Fruit fly (Drosophila melanogaster): ENCODE measurements around the gene CG42759.

CG42759 gene

DNA sequence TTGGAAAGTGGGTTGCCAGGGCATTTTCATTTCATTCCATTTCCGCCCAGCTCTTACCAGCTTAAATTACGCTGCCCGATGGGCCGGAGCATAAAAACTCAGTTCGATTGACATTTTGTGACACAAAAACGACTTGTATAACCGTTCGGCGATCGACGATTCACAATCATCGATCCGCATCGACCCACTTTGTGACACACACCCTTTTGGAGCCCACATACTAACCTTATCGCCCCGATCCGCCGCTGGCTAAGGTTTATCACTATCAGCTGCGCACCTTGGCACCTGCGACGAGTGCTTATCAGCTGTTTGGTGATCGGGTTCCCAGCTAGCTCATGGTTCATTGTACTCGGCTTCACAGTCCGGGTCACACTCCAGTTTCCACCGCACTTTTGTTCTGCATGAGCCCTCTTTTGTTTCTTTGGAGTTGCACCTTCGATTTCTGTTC lies 43.4 kb upstream of the CG42759 start:
- TF ChIP-seq CG12768 (GFP tag; optimal IDR thresholded peaks at IDR 0.05) = peak; percentile 71
- peak; percentile 30 for TF ChIP-seq cic (GFP tag; optimal IDR thresholded peaks at IDR 0.05)
- TF ChIP-seq Mnt (GFP tag; optimal IDR thresholded peaks at IDR 0.05) = peak; percentile 19
- TF ChIP-seq kay (GFP tag; ENCODE audit: borderline replicate concordance) = peak; percentile 24
- TF ChIP-seq tj (GFP tag; optimal IDR thresholded peaks at IDR 0.05) = no peak
- TF ChIP-seq CG7045 (GFP tag; optimal IDR thresholded peaks at IDR 0.05) = no peak
- TF ChIP-seq CG14711 (tag; optimal IDR thresholded peaks at IDR 0.05) = no peak
- no peak for TF ChIP-seq toe (GFP tag; optimal IDR thresholded peaks at IDR 0.05)

DNA sequence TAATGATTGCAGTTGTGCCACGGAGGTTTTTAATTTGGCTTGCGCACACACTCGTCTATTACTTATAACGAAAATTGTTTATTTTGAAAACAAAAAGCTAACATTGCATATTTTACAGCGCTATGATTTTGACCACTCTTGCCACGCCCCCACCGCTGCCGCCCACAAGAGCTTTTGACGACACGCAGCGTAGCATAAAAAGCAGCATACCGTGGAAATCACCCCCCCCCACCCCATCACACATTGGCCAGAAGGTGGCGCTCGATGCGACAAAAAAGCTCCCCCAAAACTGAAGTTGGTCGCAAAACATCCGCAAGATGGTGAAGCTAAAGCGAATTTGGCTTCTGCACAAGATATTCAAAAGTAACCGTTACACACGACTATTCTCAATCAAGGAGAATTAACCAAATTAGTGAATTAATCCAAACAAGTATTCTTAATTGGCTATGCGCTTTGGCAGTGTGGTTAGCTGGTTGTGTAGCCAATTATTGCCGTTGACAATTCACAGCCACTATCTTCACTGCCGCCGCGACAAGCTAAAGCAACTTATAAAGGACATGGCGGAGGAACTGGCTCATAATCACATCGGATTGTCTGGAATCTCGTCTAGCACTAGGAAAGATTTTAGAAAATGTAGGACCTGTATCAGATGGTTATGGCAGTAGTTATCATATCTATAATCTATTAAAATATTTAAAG lies 42.2 kb upstream of the CG42759 start:
- TF ChIP-seq toe (GFP tag; optimal IDR thresholded peaks at IDR 0.05) = no peak
- no peak for TF ChIP-seq CG7101 (tag; optimal IDR thresholded peaks at IDR 0.05)
- no peak for TF ChIP-seq CG1620 (GFP tag; optimal IDR thresholded peaks at IDR 0.05)
- peak; percentile 47 for TF ChIP-seq pad (GFP tag; optimal IDR thresholded peaks at IDR 0.05)
- peak; percentile 11 for TF ChIP-seq tj (GFP tag; optimal IDR thresholded peaks at IDR 0.05)
- TF ChIP-seq Hr96 (GFP tag; optimal IDR thresholded peaks at IDR 0.05) = no peak
- no peak for TF ChIP-seq cic (GFP tag; optimal IDR thresholded peaks at IDR 0.05)
- no peak for TF ChIP-seq CG5204 (GFP tag; optimal IDR thresholded peaks at IDR 0.05)
- no peak for TF ChIP-seq CG11617 (GFP tag; optimal IDR thresholded peaks at IDR 0.05)
- peak; percentile 16 for TF ChIP-seq Clk (GFP tag; optimal IDR thresholded peaks at IDR 0.05)
- TF ChIP-seq bab1 (GFP tag; optimal IDR thresholded peaks at IDR 0.05) = peak; percentile 73
- TF ChIP-seq CG14711 (tag; optimal IDR thresholded peaks at IDR 0.05) = peak; percentile 0
- TF ChIP-seq kay (GFP tag; ENCODE audit: borderline replicate concordance) = peak; percentile 53

DNA sequence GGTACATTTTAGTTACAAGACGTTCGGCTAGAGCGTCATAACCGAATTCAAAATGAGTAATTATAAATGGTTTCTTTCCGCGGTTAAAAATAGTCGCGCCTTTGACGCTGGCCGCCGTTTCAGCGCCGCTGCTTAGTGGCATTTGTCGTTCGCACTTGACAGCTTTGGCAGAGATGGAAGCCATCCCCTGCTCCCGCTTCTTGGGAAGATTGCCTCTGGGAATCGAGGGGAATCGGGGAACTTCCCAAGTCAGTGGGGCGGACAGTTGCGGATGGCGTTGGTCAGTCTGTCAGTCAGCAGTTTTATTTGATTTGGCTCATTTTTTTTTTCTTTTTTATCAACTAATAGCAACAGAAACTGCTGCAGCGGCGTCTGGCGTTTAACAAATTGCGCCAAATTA lies 36.1 kb upstream of the CG42759 start:
- TF ChIP-seq CG14711 (tag; optimal IDR thresholded peaks at IDR 0.05) = no peak
- TF ChIP-seq pad (GFP tag; optimal IDR thresholded peaks at IDR 0.05) = no peak
- TF ChIP-seq CG5204 (GFP tag; optimal IDR thresholded peaks at IDR 0.05) = no peak
- TF ChIP-seq toe (GFP tag; optimal IDR thresholded peaks at IDR 0.05) = no peak
- TF ChIP-seq CG11617 (GFP tag; optimal IDR thresholded peaks at IDR 0.05) = no peak
- no peak for TF ChIP-seq CG7045 (GFP tag; optimal IDR thresholded peaks at IDR 0.05)
- no peak for TF ChIP-seq ovo (GFP tag; optimal IDR thresholded peaks at IDR 0.05)
- no peak for TF ChIP-seq cic (GFP tag; optimal IDR thresholded peaks at IDR 0.05)
- no peak for TF ChIP-seq Hr96 (GFP tag; optimal IDR thresholded peaks at IDR 0.05)
- no peak for TF ChIP-seq Clk (GFP tag; optimal IDR thresholded peaks at IDR 0.05)
- no peak for TF ChIP-seq Crg-1 (GFP tag; optimal IDR thresholded peaks at IDR 0.05)
- TF ChIP-seq tj (GFP tag; optimal IDR thresholded peaks at IDR 0.05) = no peak
- TF ChIP-seq CG12768 (GFP tag; optimal IDR thresholded peaks at IDR 0.05) = no peak
- TF ChIP-seq CG7101 (tag; optimal IDR thresholded peaks at IDR 0.05) = no peak
- TF ChIP-seq CG33017 (tag; optimal IDR thresholded peaks at IDR 0.05) = no peak
- TF ChIP-seq kay (GFP tag; ENCODE audit: borderline replicate concordance) = no peak
- TF ChIP-seq CG1620 (GFP tag; optimal IDR thresholded peaks at IDR 0.05) = no peak

DNA sequence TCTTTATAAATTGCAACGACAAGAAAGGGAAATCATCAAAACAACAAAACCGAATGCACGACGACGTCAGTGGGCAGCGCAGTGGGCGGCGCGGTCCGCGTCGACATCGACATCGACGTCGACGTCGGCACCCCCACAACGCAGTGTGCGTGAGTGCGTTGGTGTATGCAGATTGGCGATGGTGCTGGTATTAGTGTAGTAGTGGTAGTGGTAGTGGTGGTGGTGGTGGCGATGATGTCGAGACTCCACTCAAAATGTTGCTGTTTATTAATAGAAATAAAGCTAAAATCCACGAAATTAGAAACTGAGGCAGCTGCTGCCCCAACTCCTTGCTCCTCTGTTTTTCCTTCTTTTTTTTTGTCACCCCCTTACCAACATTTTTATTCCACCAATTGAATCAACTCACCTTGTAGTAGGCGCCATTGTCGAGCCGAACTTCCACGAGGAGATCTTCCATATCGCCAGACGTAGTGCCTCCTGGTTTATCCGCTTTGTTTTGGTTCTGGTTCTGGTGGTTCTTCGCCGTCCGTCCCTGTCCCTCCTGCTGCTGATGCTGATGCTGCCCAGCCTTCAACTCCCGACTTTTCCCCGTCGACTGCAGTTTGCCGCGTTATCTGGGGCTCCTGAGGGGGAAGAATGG lies 34.5 kb upstream of the CG42759 start:
- no peak for TF ChIP-seq ovo (GFP tag; optimal IDR thresholded peaks at IDR 0.05)
- no peak for TF ChIP-seq bab1 (GFP tag; optimal IDR thresholded peaks at IDR 0.05)
- no peak for TF ChIP-seq cnc (optimal IDR thresholded peaks at IDR 0.05)
- TF ChIP-seq CG14711 (tag; optimal IDR thresholded peaks at IDR 0.05) = no peak
- TF ChIP-seq pad (GFP tag; optimal IDR thresholded peaks at IDR 0.05) = no peak
- no peak for TF ChIP-seq toe (GFP tag; optimal IDR thresholded peaks at IDR 0.05)
- TF ChIP-seq Crg-1 (GFP tag; optimal IDR thresholded peaks at IDR 0.05) = no peak
- no peak for TF ChIP-seq Clk (GFP tag; optimal IDR thresholded peaks at IDR 0.05)
- TF ChIP-seq CG7101 (tag; optimal IDR thresholded peaks at IDR 0.05) = no peak
- TF ChIP-seq CG1620 (GFP tag; optimal IDR thresholded peaks at IDR 0.05) = no peak
- TF ChIP-seq cic (GFP tag; optimal IDR thresholded peaks at IDR 0.05) = no peak
- no peak for TF ChIP-seq CG5204 (GFP tag; optimal IDR thresholded peaks at IDR 0.05)
- TF ChIP-seq Mnt (GFP tag; optimal IDR thresholded peaks at IDR 0.05) = no peak
- TF ChIP-seq CG33017 (tag; optimal IDR thresholded peaks at IDR 0.05) = no peak
- TF ChIP-seq Hr96 (GFP tag; optimal IDR thresholded peaks at IDR 0.05) = no peak
- TF ChIP-seq tj (GFP tag; optimal IDR thresholded peaks at IDR 0.05) = no peak

DNA sequence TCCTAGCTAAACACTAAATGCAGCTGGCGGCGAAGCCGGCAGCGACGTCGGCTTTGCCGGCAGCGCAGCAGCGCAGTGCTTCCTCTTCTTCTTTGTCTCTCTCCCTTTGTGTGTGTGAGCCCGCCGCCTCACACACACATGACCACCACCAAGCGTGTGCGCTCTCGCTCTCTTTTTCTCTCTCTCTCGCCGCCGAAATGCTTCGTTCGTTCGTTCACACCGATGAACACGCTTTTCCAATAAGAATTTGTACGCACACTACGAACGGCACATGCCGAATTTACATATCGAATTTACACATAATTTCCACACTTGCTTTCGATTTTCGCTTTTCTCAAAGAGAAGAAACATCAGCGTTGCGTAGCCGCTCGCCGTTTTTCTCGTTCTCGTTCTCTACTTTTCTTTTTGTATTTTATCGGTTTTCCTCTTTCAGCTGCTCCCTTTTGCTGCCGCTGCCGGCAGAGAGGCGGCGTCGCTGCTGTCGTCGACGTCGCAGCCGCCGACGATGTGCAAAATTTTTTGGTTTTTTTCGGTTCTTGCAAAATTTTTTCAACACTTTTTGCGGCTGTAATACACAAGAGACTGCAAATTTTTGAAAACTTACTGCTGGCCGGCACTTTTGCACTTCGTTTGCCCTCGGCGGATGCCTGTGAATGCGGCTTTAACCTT lies 33.5 kb upstream of the CG42759 start:
- peak; percentile 46 for TF ChIP-seq cic (GFP tag; optimal IDR thresholded peaks at IDR 0.05)
- TF ChIP-seq pad (GFP tag; optimal IDR thresholded peaks at IDR 0.05) = no peak

DNA sequence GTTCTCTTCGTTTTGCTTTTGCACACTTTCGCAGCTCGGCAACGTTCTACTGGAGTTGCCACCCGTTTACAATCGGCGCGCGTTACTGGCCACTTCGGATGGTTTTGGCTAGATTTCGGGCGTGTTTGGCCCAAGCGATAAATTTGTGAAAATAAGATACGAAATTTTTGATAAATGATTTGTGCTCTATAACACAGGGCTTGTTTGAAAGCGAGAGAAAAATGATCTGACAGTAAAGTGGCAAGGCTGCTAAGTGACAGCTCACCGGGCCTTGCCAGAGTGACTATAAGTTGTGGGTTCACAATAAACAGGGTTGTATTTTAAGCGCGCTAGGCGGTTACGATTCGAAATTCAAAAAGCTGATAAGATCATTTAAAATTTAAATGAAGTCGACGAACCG lies 32.9 kb upstream of the CG42759 start, which contains the start of gene Fmr1:
Fmr1 (minus strand) TSS at position 184 of the 400 bp plus-strand sequence.
- TF ChIP-seq CG11617 (GFP tag; optimal IDR thresholded peaks at IDR 0.05) = peak; percentile 32
- peak; percentile 49 for TF ChIP-seq CG7045 (GFP tag; optimal IDR thresholded peaks at IDR 0.05)
- no peak for TF ChIP-seq CG33017 (tag; optimal IDR thresholded peaks at IDR 0.05)
- TF ChIP-seq Clk (GFP tag; optimal IDR thresholded peaks at IDR 0.05) = peak; percentile 27
- peak; percentile 52 for TF ChIP-seq bab1 (GFP tag; optimal IDR thresholded peaks at IDR 0.05)
- peak; percentile 47 for TF ChIP-seq CG12768 (GFP tag; optimal IDR thresholded peaks at IDR 0.05)
- TF ChIP-seq CG7101 (tag; optimal IDR thresholded peaks at IDR 0.05) = peak; percentile 43
- no peak for TF ChIP-seq CG5204 (GFP tag; optimal IDR thresholded peaks at IDR 0.05)
- no peak for TF ChIP-seq toe (GFP tag; optimal IDR thresholded peaks at IDR 0.05)
- no peak for TF ChIP-seq Crg-1 (GFP tag; optimal IDR thresholded peaks at IDR 0.05)
- no peak for TF ChIP-seq kay (GFP tag; ENCODE audit: borderline replicate concordance)
- peak; percentile 46 for TF ChIP-seq tj (GFP tag; optimal IDR thresholded peaks at IDR 0.05)
- no peak for TF ChIP-seq cnc (optimal IDR thresholded peaks at IDR 0.05)
- peak; percentile 23 for TF ChIP-seq pad (GFP tag; optimal IDR thresholded peaks at IDR 0.05)
- peak; percentile 70 for TF ChIP-seq Hr96 (GFP tag; optimal IDR thresholded peaks at IDR 0.05)
- TF ChIP-seq ovo (GFP tag; optimal IDR thresholded peaks at IDR 0.05) = peak; percentile 18
- TF ChIP-seq CG1620 (GFP tag; optimal IDR thresholded peaks at IDR 0.05) = peak; percentile 67
- peak; percentile 64 for TF ChIP-seq CG14711 (tag; optimal IDR thresholded peaks at IDR 0.05)
- TF ChIP-seq Mnt (GFP tag; optimal IDR thresholded peaks at IDR 0.05) = peak; percentile 64
- no peak for TF ChIP-seq cic (GFP tag; optimal IDR thresholded peaks at IDR 0.05)
